Fruit fly (Drosophila melanogaster): ENCODE results near the gene CG12986.
A peak's percentile ranks its signal among the peaks of the same experiment; 100 is the strongest.

The CG12986 gene

DNA sequence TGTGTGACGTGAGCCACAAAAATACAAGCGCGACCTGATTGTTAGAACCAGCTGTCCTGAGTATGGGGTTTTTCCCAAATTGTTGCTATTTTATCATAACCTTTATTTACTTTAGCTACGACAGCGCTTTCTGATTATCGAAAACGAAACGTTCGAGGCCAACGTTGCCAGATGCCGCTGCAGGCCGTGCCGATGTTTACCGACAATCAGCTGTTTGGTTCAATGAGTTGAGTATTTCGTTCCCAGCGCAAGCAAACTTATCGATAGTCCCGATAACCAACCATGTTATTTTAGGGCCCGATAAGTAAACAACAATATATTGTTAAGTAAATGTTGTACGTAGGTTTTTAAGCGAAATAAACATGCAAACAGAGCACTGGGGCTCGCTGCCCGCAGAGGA lies 30.7 kb upstream of the CG12986 start, which contains the start of the genes CG15814 and Spt7 (continued):
- peak; percentile 81 for TF ChIP-seq nerfin-2 (GFP tag; IDR thresholded peaks at IDR 0.05; ENCODE audit: partially characterized antibody)
- peak; percentile 23 for TF ChIP-seq lbe (GFP tag; optimal IDR thresholded peaks at IDR 0.05)
- TF ChIP-seq tap (tag; optimal IDR thresholded peaks at IDR 0.05), result no peak
- no peak for TF ChIP-seq sd (tag; optimal IDR thresholded peaks at IDR 0.05)
- no peak for TF ChIP-seq CG5953 (GFP tag; IDR thresholded peaks at IDR 0.05)
- TF ChIP-seq Atf6 (GFP tag; IDR thresholded peaks at IDR 0.05), result peak; percentile 29; the same call in 1 of the 2 replicates
- TF ChIP-seq Pdp1 (GFP tag; optimal IDR thresholded peaks at IDR 0.05), result peak in 1 of 2 experiments; percentile 53
- peak; percentile 31 for TF ChIP-seq CG4282 (GFP tag; optimal IDR thresholded peaks at IDR 0.05)
- no peak for TF ChIP-seq CG6254 (GFP tag; optimal IDR thresholded peaks at IDR 0.05)
- TF ChIP-seq Lpt (GFP tag; optimal IDR thresholded peaks at IDR 0.05), result no peak
- no peak for TF ChIP-seq CG4820 (GFP tag; optimal IDR thresholded peaks at IDR 0.05)
- TF ChIP-seq Nf-YA (GFP tag; IDR thresholded peaks at IDR 0.05), result no peak
- TF ChIP-seq Six4 (GFP tag; optimal IDR thresholded peaks at IDR 0.05), result no peak
- peak; percentile 63 for TF ChIP-seq Doc3 (GFP tag; IDR thresholded peaks at IDR 0.05; ENCODE audit: partially characterized antibody)
- peak; percentile 41 for TF ChIP-seq mam (GFP tag; optimal IDR thresholded peaks at IDR 0.05)
- peak; percentile 85 for TF ChIP-seq HLH4C (GFP tag; IDR thresholded peaks at IDR 0.05; ENCODE audit: partially characterized antibody)
- TF ChIP-seq Dll (GFP tag; IDR thresholded peaks at IDR 0.05; ENCODE audit: partially characterized antibody), result peak; percentile 82
- peak; percentile 51 for TF ChIP-seq eyg (GFP tag; optimal IDR thresholded peaks at IDR 0.05)
- no peak for TF ChIP-seq H2.0 (GFP tag; IDR thresholded peaks at IDR 0.05)
- TF ChIP-seq CG34422 (GFP tag; IDR thresholded peaks at IDR 0.05), result peak; percentile 61; the same call in 2 of the 3 replicates
- TF ChIP-seq gce (GFP tag; IDR thresholded peaks at IDR 0.05), result no peak
- no peak for TF ChIP-seq CG10274 (GFP tag; optimal IDR thresholded peaks at IDR 0.05)
- TF ChIP-seq org-1 (GFP tag; optimal IDR thresholded peaks at IDR 0.05), result no peak
- peak; percentile 35 for TF ChIP-seq ftz-f1 (GFP tag; optimal IDR thresholded peaks at IDR 0.05)
- TF ChIP-seq bbx (GFP tag; IDR thresholded peaks at IDR 0.05; ENCODE audit: partially characterized antibody), result peak; percentile 92
- TF ChIP-seq CG10147 (GFP tag; optimal IDR thresholded peaks at IDR 0.05), result peak; percentile 60
- no peak for TF ChIP-seq CG15073 (GFP tag; optimal IDR thresholded peaks at IDR 0.05)
- TF ChIP-seq peb (GFP tag; IDR thresholded peaks at IDR 0.05), result no peak
- TF ChIP-seq CG8388 (GFP tag; optimal IDR thresholded peaks at IDR 0.05), result no peak
- TF ChIP-seq CG8924 (tag; optimal IDR thresholded peaks at IDR 0.05), result peak; percentile 49
- peak; percentile 62 for TF ChIP-seq pfk (GFP tag; optimal IDR thresholded peaks at IDR 0.05)
- no peak for TF ChIP-seq so (GFP tag; IDR thresholded peaks at IDR 0.05)
- peak; percentile 62 for TF ChIP-seq CG17829 (tag; optimal IDR thresholded peaks at IDR 0.05)
- TF ChIP-seq danr (GFP tag; IDR thresholded peaks at IDR 0.05), result no peak
- no peak for TF ChIP-seq CG15269 (tag; optimal IDR thresholded peaks at IDR 0.05)
- peak; percentile 94 for TF ChIP-seq chinmo (GFP tag; IDR thresholded peaks at IDR 0.05; ENCODE audit: partially characterized antibody)
- TF ChIP-seq inv (GFP tag; IDR thresholded peaks at IDR 0.05; ENCODE audit: partially characterized antibody), result peak; percentile 81
- no peak for TF ChIP-seq nom (GFP tag; optimal IDR thresholded peaks at IDR 0.05)
- peak; percentile 24 for TF ChIP-seq Abd-B (GFP tag; optimal IDR thresholded peaks at IDR 0.05)
- peak; percentile 96 for TF ChIP-seq MBD-R2 (GFP tag; IDR thresholded peaks at IDR 0.05)
- no peak for TF ChIP-seq ap (GFP tag; IDR thresholded peaks at IDR 0.05)
- TF ChIP-seq tna (GFP tag; IDR thresholded peaks at IDR 0.05; ENCODE audit: partially characterized antibody), result peak; percentile 74
- no peak for TF ChIP-seq exex (tag; optimal IDR thresholded peaks at IDR 0.05)
- TF ChIP-seq CG10366 (GFP tag; IDR thresholded peaks at IDR 0.05), result no peak
- peak; percentile 77 for TF ChIP-seq CG14860 (GFP tag; IDR thresholded peaks at IDR 0.05; ENCODE audit: partially characterized antibody)
- TF ChIP-seq CG32772 (GFP tag; IDR thresholded peaks at IDR 0.05), result no peak
- TF ChIP-seq scrt (GFP tag; optimal IDR thresholded peaks at IDR 0.05), result no peak
- no peak for TF ChIP-seq CG13894 (tag; optimal IDR thresholded peaks at IDR 0.05)
- TF ChIP-seq esg (GFP tag; conservative IDR thresholded peaks at IDR 0.05), result no peak
- TF ChIP-seq BEAF-32 (GFP tag; optimal IDR thresholded peaks at IDR 0.05), result peak; percentile 88
